Fruit fly (Drosophila melanogaster) whole organism, adult: ENCODE measurements around the gene CG16820.

Experiments
- CG11617 ChIP-seq: fragments of 200-800 bp; sonication (Bioruptor generic); optimal IDR thresholded peaks from 2 replicates; lab custom pipeline; 2017; ENCODE audit warnings: mild to moderate bottlenecking, missing biosample characterization, missing genetic modification reagents, missing genetic modification characterization
- CG12768 ChIP-seq: fragments of 200-800 bp; sonication (Bioruptor generic); optimal IDR thresholded peaks from 2 replicates; lab custom pipeline; 2017; ENCODE audit warnings: missing biosample characterization, missing genetic modification characterization, mild to moderate bottlenecking, moderate library complexity, missing genetic modification reagents
- CG14711 ChIP-seq: fragments of 200-800 bp; sonication (Bioruptor generic); optimal IDR thresholded peaks from 2 replicates; lab custom pipeline; 2018; ENCODE audit warnings: missing biosample characterization, mild to moderate bottlenecking, missing genetic modification characterization, moderate library complexity
- CG1620 ChIP-seq: fragments of 200-800 bp; sonication (Bioruptor generic); optimal IDR thresholded peaks from 2 replicates; lab custom pipeline; 2016; ENCODE audit warnings: missing biosample characterization, missing genetic modification characterization
- CG33017 ChIP-seq: fragments of 200-800 bp; sonication (Bioruptor generic); optimal IDR thresholded peaks from 2 replicates; lab custom pipeline; 2018; ENCODE audit warnings: missing biosample characterization, mild to moderate bottlenecking, missing genetic modification characterization, moderate library complexity
- CG5204 ChIP-seq: fragments of 200-800 bp; sonication (Bioruptor generic); optimal IDR thresholded peaks from 2 replicates; lab custom pipeline; 2016; ENCODE audit warnings: missing biosample characterization, missing genetic modification characterization
- CG7045 ChIP-seq: fragments of 200-800 bp; sonication (Bioruptor generic); optimal IDR thresholded peaks from 2 replicates; lab custom pipeline; 2017; ENCODE audit warnings: missing biosample characterization, mild to moderate bottlenecking, missing genetic modification characterization
- CG7101 ChIP-seq: fragments of 200-800 bp; sonication (Bioruptor generic); optimal IDR thresholded peaks from 2 replicates; lab custom pipeline; 2018; ENCODE audit warnings: missing biosample characterization, mild to moderate bottlenecking, missing genetic modification characterization, moderate library complexity
- Clk ChIP-seq: fragments of 200-800 bp; sonication (Bioruptor generic); optimal IDR thresholded peaks from 2 replicates; lab custom pipeline; 2017; ENCODE audit warnings: missing biosample characterization, missing genetic modification characterization
- Crg-1 ChIP-seq: fragments of 200-800 bp; sonication (Bioruptor generic); optimal IDR thresholded peaks from 2 replicates; lab custom pipeline; 2016; ENCODE audit warnings: missing biosample characterization, missing genetic modification characterization
- Hr96 ChIP-seq: fragments of 200-800 bp; sonication (Bioruptor generic); optimal IDR thresholded peaks from 2 replicates; lab custom pipeline; 2016; ENCODE audit warnings: missing biosample characterization, missing genetic modification characterization
- Mnt ChIP-seq: fragments of 200-800 bp; sonication (Bioruptor generic); optimal IDR thresholded peaks from 2 replicates; lab custom pipeline; 2016; ENCODE audit warnings: missing biosample characterization, mild to moderate bottlenecking, missing genetic modification characterization
- bab1 ChIP-seq: fragments of 200-800 bp; sonication (Bioruptor generic); optimal IDR thresholded peaks from 3 replicates; lab custom pipeline; 2019; ENCODE audit warnings: missing biosample characterization, mild to moderate bottlenecking, missing genetic modification characterization, moderate library complexity
- cic ChIP-seq: fragments of 200-800 bp; sonication (Bioruptor generic); optimal IDR thresholded peaks from 2 replicates; lab custom pipeline; 2017; ENCODE audit warnings: missing biosample characterization, mild to moderate bottlenecking, missing genetic modification characterization, moderate library complexity
- cnc ChIP-seq, 2 experiments: fragments of >200 bp; optimal IDR thresholded peaks; 2 replicates each; lab custom pipeline; 2017
- kay ChIP-seq: fragments of 200-800 bp; sonication (Bioruptor generic); peaks from one replicate; lab custom pipeline; 2016; ENCODE audit warnings: missing biosample characterization, missing genetic modification characterization, borderline replicate concordance
- ovo ChIP-seq: fragments of 200-800 bp; sonication (Bioruptor generic); optimal IDR thresholded peaks from 2 replicates; lab custom pipeline; 2016; ENCODE audit warnings: missing biosample characterization, missing genetic modification characterization
- pad ChIP-seq: fragments of 200-800 bp; sonication (Bioruptor generic); optimal IDR thresholded peaks from 3 replicates; lab custom pipeline; 2017; ENCODE audit warnings: missing biosample characterization, missing genetic modification characterization, mild to moderate bottlenecking, moderate library complexity, missing genetic modification reagents
- tj ChIP-seq: fragments of 200-800 bp; sonication (Bioruptor generic); optimal IDR thresholded peaks from 3 replicates; lab custom pipeline; 2017; ENCODE audit warnings: missing biosample characterization, mild to moderate bottlenecking, missing genetic modification characterization, moderate library complexity
- toe ChIP-seq: fragments of 200-800 bp; sonication (Bioruptor generic); optimal IDR thresholded peaks from 2 replicates; lab custom pipeline; 2016; ENCODE audit warnings: missing biosample characterization, missing genetic modification characterization

CG16820 gene

dm6 chr2L:13219281-13220092 is 26.5 kb upstream of the CG16820 start, which contains the start of the genes CG9426 and mRF1:
Gene CG9426 (minus strand): TSS chr2L:13219923.
Gene mRF1 (plus strand): TSS chr2L:13219979.
- peak; percentile 1 for TF ChIP-seq CG11617 (GFP tag; lab: Kevin White, UChicago)
- no peak for TF ChIP-seq cnc (optimal IDR thresholded peaks at IDR 0.05; lab: Kevin White, UChicago)
- peak; percentile 24 for TF ChIP-seq pad (GFP tag; lab: Kevin White, UChicago)
- no peak for TF ChIP-seq Crg-1 (GFP tag; lab: Kevin White, UChicago)
- peak; percentile 48 for TF ChIP-seq bab1
- TF ChIP-seq ovo (GFP tag; lab: Kevin White, UChicago): no peak
- no peak for TF ChIP-seq cic (GFP tag; lab: Kevin White, UChicago)
- TF ChIP-seq CG12768 (GFP tag; lab: Kevin White, UChicago): peak; percentile 18
- TF ChIP-seq Mnt (GFP tag; lab: Kevin White, UChicago): peak; percentile 54
- no peak for TF ChIP-seq CG5204 (GFP tag; lab: Kevin White, UChicago)
- TF ChIP-seq CG33017 (tag; lab: Kevin White, UChicago): peak; percentile 28
- TF ChIP-seq kay: no peak
- no peak for TF ChIP-seq toe
- no peak for TF ChIP-seq CG7045 (GFP tag; lab: Kevin White, UChicago)
- no peak for TF ChIP-seq tj
- peak; percentile 56 for TF ChIP-seq CG14711 (tag; lab: Kevin White, UChicago)
- TF ChIP-seq Hr96 (GFP tag; lab: Kevin White, UChicago): no peak
- TF ChIP-seq Clk (GFP tag; lab: Kevin White, UChicago): no peak
- peak; percentile 30 for TF ChIP-seq CG7101
- peak; percentile 13 for TF ChIP-seq CG1620 (GFP tag; lab: Kevin White, UChicago)

- TF ChIP-seq CG11617 (GFP tag; lab: Kevin White, UChicago): peak; percentile 52
- no peak for TF ChIP-seq toe
- peak; percentile 77 for TF ChIP-seq CG1620 (GFP tag; lab: Kevin White, UChicago)
- TF ChIP-seq Hr96 (GFP tag; lab: Kevin White, UChicago): peak; percentile 44
- TF ChIP-seq CG5204 (GFP tag; lab: Kevin White, UChicago): no peak
- TF ChIP-seq cic (GFP tag; lab: Kevin White, UChicago): no peak
- TF ChIP-seq Mnt (GFP tag; lab: Kevin White, UChicago): peak; percentile 90
- TF ChIP-seq cnc (optimal IDR thresholded peaks at IDR 0.05; lab: Kevin White, UChicago): no peak
- TF ChIP-seq Crg-1 (GFP tag; lab: Kevin White, UChicago): peak; percentile 59
- TF ChIP-seq ovo (GFP tag; lab: Kevin White, UChicago): peak; percentile 30
- peak; percentile 74 for TF ChIP-seq bab1
- peak; percentile 40 for TF ChIP-seq CG12768 (GFP tag; lab: Kevin White, UChicago)
- TF ChIP-seq tj: peak; percentile 29
- peak; percentile 59 for TF ChIP-seq CG7045 (GFP tag; lab: Kevin White, UChicago)
- TF ChIP-seq CG33017 (tag; lab: Kevin White, UChicago): peak; percentile 81
- peak; percentile 95 for TF ChIP-seq CG14711 (tag; lab: Kevin White, UChicago)
- peak; percentile 63 for TF ChIP-seq pad (GFP tag; lab: Kevin White, UChicago)
- TF ChIP-seq Clk (GFP tag; lab: Kevin White, UChicago): peak; percentile 19
- peak; percentile 93 for TF ChIP-seq kay
- peak; percentile 85 for TF ChIP-seq CG7101
Observed at dm6 chr2L:13222225-13222648, 23.8 kb upstream of the CG16820 start, which contains the start of the genes Ski6 and CG16812. Gene Ski6 (minus strand): TSS chr2L:13222429. Gene CG16812 (plus strand): TSS chr2L:13222587.

dm6 chr2L:13225225-13225840 is 20.7 kb upstream of the CG16820 start, which contains the start of gene CG15480:
Gene CG15480 (minus strand): TSS chr2L:13225275.
- no peak for TF ChIP-seq CG33017 (tag; lab: Kevin White, UChicago)
- no peak for TF ChIP-seq Crg-1 (GFP tag; lab: Kevin White, UChicago)
- TF ChIP-seq CG14711 (tag; lab: Kevin White, UChicago): no peak
- TF ChIP-seq pad (GFP tag; lab: Kevin White, UChicago): no peak
- no peak for TF ChIP-seq tj
- TF ChIP-seq CG7101: no peak
- TF ChIP-seq Clk (GFP tag; lab: Kevin White, UChicago): no peak
- TF ChIP-seq CG5204 (GFP tag; lab: Kevin White, UChicago): no peak
- TF ChIP-seq CG12768 (GFP tag; lab: Kevin White, UChicago): no peak
- TF ChIP-seq kay: no peak
- TF ChIP-seq CG1620 (GFP tag; lab: Kevin White, UChicago): no peak

DNA sequence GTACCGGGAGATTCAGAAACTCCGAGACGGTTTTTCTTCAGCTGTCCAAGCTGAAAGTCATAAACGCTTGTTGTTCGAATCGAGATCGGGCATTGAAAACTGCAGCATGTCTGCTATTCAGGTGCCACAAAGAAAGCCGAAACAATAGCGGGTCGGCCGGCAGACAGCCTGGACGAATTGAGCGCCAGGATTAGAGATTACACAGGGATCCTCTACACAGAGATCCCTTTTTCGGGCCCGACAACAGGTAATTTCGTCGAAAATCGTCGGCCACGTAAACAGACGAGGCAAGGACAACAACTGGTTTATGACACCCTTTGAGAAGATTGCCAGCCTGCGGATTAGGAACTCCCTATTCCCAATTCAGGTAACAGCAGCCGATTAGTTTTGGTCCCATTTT is 18.8 kb upstream of the CG16820 start, which contains the start of gene CG16813:
Gene CG16813, plus strand, starts transcription at position 288 of the 400 bp plus-strand sequence.
- TF ChIP-seq CG33017 (tag; lab: Kevin White, UChicago) (no peak), Mnt (GFP tag; lab: Kevin White, UChicago) (no peak), Hr96 (GFP tag; lab: Kevin White, UChicago) (no peak)

DNA sequence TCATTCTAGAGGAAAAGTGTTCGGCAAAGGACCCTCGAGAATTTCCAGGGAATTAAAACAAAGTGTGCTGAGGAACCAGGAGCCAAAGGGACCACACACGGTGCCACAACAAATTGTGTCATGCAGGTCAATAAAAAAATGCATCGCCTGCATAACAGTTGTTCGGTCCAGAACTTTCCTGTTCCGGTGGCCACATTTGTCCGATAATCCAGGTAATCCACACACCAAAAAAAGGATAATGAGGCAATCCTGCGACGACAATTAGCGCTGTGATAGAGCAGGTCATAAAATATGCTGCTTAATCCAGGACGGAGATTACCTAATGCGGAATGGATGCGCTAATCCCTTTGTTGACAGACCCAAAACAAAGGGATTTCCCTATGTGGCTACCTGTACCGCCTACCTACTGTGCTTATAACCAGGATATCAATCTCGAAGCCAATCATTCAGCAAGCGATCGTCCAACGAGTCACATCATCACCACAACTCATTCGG is 16.6 kb upstream of the CG16820 start, which contains the start of gene CG16815:
Gene CG16815, plus strand, starts transcription at position 445 of the 495 bp plus-strand sequence.
- no peak for TF ChIP-seq cnc (optimal IDR thresholded peaks at IDR 0.05; lab: Kevin White, UChicago)
- TF ChIP-seq tj: no peak
- TF ChIP-seq Hr96 (GFP tag; lab: Kevin White, UChicago): no peak
- TF ChIP-seq CG1620 (GFP tag; lab: Kevin White, UChicago): no peak
- no peak for TF ChIP-seq CG7045 (GFP tag; lab: Kevin White, UChicago)
- no peak for TF ChIP-seq CG14711 (tag; lab: Kevin White, UChicago)
- TF ChIP-seq CG11617 (GFP tag; lab: Kevin White, UChicago): no peak
- no peak for TF ChIP-seq kay
- no peak for TF ChIP-seq Crg-1 (GFP tag; lab: Kevin White, UChicago)
- no peak for TF ChIP-seq cic (GFP tag; lab: Kevin White, UChicago)
- no peak for TF ChIP-seq ovo (GFP tag; lab: Kevin White, UChicago)
- no peak for TF ChIP-seq bab1
- no peak for TF ChIP-seq CG12768 (GFP tag; lab: Kevin White, UChicago)
- TF ChIP-seq CG33017 (tag; lab: Kevin White, UChicago): no peak
- no peak for TF ChIP-seq Mnt (GFP tag; lab: Kevin White, UChicago)
- TF ChIP-seq Clk (GFP tag; lab: Kevin White, UChicago): no peak
- no peak for TF ChIP-seq CG5204 (GFP tag; lab: Kevin White, UChicago)
- TF ChIP-seq CG7101: no peak
- TF ChIP-seq toe: no peak
